Worm (Caenorhabditis elegans) whole organism, late embryonic: Measurements from ENCODE around the gene srz-94.

Experiments
- dmd-4 ChIP-seq: sonication (generic microtip); optimal IDR thresholded peaks from 2 replicates; lab custom pipeline; 2016; ENCODE audit warnings: borderline replicate concordance, missing genetic modification characterization, missing compliant biosample characterization
- fkh-10 ChIP-seq: fragments of 150-350 bp; optimal IDR thresholded peaks from 2 replicates; lab custom pipeline; 2014; ENCODE audit warnings: missing biosample characterization, missing genetic modification reagents, missing genetic modification characterization
- fkh-6 ChIP-seq: sonication (generic microtip); optimal IDR thresholded peaks from 2 replicates; lab custom pipeline; 2016; ENCODE audit warnings: missing genetic modification characterization, missing compliant biosample characterization
- gmeb-2 ChIP-seq: sonication (generic microtip); optimal IDR thresholded peaks from 2 replicates; lab custom pipeline; 2016; ENCODE audit warnings: missing genetic modification characterization, inconsistent platforms, missing compliant biosample characterization
- lim-6 ChIP-seq: sonication (generic microtip); optimal IDR thresholded peaks from 2 replicates; lab custom pipeline; 2016; ENCODE audit warnings: missing genetic modification characterization, missing compliant biosample characterization
- pag-3 ChIP-seq: sonication (generic microtip); optimal IDR thresholded peaks from 2 replicates; lab custom pipeline; 2016; ENCODE audit warnings: missing compliant biosample characterization, missing genetic modification characterization, borderline replicate concordance
- pha-4 ChIP-seq: fragments of 150-350 bp; optimal IDR thresholded peaks from 2 replicates; lab custom pipeline; 2018; ENCODE audit warnings: missing biosample characterization, missing genetic modification reagents, missing genetic modification characterization
- sox-4 ChIP-seq: sonication (generic microtip); optimal IDR thresholded peaks from 2 replicates; lab custom pipeline; 2017; ENCODE audit warnings: mild to moderate bottlenecking, missing genetic modification characterization, inconsistent platforms, missing compliant biosample characterization
- syd-9 ChIP-seq: sonication (generic microtip); optimal IDR thresholded peaks from 2 replicates; lab custom pipeline; 2016; ENCODE audit warnings: mild to moderate bottlenecking, missing genetic modification characterization, moderate library complexity, missing compliant biosample characterization
- ztf-16 ChIP-seq: sonication (generic microtip); optimal IDR thresholded peaks from 2 replicates; lab custom pipeline; 2017; ENCODE audit warnings: missing genetic modification characterization, missing compliant biosample characterization

- no peak for TF ChIP-seq pag-3
- no peak for TF ChIP-seq fkh-6
- TF ChIP-seq ztf-16 (tag; lab: Kevin White, UChicago) = no peak
- no peak for TF ChIP-seq syd-9 (tag; lab: Kevin White, UChicago)
- no peak for TF ChIP-seq pha-4 (tag; lab: Kevin White, UChicago)
- no peak for TF ChIP-seq lim-6 (tag; lab: Kevin White, UChicago)
- TF ChIP-seq gmeb-2 = no peak
- TF ChIP-seq fkh-10 (GFP tag; lab: Kevin White, UChicago) = no peak
- TF ChIP-seq sox-4 (tag; lab: Kevin White, UChicago) = no peak
- TF ChIP-seq dmd-4 (tag; lab: Kevin White, UChicago) = no peak
Measured at ce11 chrV:17014050-17014449, 21.7 kb downstream of the srz-94 start, which contains the start of gene clc-13.
